Fruit fly (Drosophila melanogaster): Measurements from ENCODE around the gene wuho.

Gene wuho

DNA sequence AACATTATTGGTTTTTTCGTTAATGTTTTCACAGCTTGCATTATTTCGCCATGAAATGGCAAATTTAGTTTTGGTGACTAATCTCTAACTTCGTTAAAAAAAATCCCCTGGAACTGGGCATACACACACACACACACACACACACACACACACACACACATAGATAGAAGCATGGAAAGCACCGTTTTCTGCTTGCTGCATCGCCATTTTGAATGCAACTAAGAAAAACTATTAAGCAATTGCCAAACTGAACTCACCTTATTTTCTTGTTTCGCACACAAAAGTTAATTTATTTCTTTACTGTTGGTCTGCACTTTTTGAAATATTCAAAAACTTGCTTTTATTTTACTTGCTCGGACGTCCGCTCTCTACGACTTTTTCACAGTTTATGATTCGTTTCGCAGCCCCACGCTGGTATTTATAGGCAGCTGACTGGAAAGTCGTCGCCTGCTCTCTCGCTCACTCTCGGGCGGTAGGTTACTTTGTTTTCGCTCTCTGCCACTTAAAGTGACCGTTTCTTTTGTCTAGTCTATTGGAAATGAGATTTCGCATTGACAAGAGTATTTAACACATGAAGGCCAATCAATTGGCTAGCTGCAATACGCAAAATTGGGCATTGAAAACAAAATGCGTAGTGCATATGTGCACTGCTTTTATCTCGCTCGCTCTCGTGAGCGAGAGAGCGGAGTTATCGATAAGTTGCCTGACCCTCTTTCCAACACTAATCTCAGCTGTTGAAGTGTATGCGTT, 8.8 kb upstream of the wuho start:
- TF ChIP-seq noc (tag; optimal IDR thresholded peaks at IDR 0.05) = peak; percentile 15

DNA sequence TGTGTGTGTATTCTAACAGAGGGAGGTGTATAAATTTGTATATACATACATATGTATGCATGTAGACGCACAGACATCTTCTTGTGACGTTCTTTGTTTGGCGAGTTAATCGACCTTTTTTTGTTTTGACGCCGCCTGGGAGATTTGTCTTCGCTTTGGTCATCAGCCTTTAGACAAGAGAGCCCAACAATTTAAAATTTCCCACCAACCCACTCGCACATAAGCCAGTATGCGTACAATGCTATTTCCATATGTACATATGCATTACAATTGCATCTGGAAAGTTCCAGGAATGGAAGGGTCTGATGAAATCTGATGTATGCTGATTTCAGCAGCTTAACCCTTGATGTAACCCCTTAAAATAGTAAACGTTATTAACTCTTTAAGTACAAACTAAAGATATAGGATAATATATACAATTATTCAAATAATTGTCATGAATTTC, 8.2 kb upstream of the wuho start, which contains the start of gene Ubi-p5E:
TSS of gene Ubi-p5E (minus strand) at position 19 of the 445 bp plus-strand sequence.
- TF ChIP-seq noc (tag; optimal IDR thresholded peaks at IDR 0.05) = no peak

DNA sequence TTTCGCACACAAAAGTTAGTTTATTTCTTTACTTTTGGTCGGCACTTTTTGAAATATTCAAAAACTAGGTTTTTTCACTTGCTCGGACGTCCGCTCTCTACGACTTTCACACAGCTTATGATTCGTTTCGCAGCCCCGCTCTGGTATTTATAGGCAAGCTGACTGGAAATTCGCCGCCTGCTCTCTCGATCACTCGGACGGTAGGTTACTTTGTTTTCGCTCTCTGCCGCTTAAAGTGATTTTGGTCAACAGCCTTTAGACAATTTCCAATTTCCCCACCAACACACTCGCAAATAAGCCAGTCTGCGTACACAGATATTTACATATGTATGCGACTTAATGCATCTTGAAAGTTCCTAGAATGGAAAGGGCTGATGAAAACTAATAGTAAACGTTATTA, 4.4 kb upstream of the wuho start, which contains the start of gene CG11700:
TSS of gene CG11700 (minus strand) at position 106 of the 400 bp plus-strand sequence.
- no peak for TF ChIP-seq noc (tag; optimal IDR thresholded peaks at IDR 0.05)

DNA sequence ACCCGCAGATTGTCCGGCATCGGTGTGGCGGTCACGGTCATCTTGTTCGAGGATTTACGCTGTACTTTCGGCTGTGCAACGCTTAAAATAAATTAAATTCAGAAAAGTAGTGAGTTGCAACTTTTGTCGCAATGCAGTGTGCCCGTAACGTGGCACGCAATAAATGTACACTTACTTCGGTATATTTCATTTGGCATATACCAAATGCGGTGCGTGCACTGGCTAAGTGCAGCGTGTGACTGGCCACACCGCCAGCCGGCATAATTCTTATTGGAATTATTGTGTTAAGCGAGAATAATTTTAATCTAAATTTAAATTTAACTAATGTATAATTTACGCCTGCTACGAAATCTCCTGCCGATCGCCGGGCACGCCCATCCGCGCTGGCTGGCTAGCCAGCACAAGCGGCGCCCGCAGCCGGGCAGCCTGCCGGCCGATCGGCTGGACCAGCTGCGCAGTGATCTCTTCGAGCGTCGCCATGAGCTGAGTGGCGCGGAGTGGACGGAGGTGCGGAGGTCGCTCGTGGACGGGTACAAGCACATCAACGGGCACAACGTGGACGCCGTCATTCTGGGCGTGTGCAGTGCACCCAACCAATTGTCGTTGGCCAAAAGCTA, 3.3 kb downstream of the wuho start, which contains the start of the genes Rpt4 and mldr:
TSS of gene Rpt4 (minus strand) at position 163 of the 617 bp plus-strand sequence.
TSS of gene mldr (plus strand) at position 221 of the 617 bp plus-strand sequence.
- TF ChIP-seq noc (tag; optimal IDR thresholded peaks at IDR 0.05) = no peak

dm6 chrX:6294243-6294642, 6.3 kb downstream of the wuho start, which contains the start of gene CG15892:
TSS of gene CG15892 (minus strand) at chrX:6294343.
- TF ChIP-seq noc (tag; optimal IDR thresholded peaks at IDR 0.05) = no peak

DNA sequence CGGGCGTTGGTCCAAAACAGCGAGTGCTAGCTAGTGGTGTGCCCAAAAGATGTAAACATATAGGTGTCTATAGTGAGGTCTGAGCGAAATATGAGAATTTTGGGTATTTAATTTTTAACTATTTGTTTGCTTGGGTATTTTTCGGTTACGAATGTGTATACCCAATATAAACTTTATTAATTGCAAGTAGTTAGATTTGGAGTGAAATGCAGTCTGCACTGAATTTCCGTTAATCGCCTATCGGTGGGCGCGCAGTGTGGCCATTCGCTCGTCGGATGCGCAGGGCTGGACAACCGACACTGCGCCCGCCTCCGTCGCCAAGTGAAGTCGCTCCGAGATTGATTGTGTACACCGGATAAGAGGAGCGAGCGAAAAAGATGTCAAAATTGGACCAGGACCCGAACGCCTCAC, 7.2 kb downstream of the wuho start, which contains the start of the genes CG15891 and CG3815:
TSS of gene CG15891 (minus strand) at position 217 of the 411 bp plus-strand sequence.
TSS of gene CG3815 (plus strand) at position 261 of the 411 bp plus-strand sequence.
- TF ChIP-seq noc (tag; optimal IDR thresholded peaks at IDR 0.05) = no peak

- no peak for TF ChIP-seq noc (tag; optimal IDR thresholded peaks at IDR 0.05)
Observed at dm6 chrX:6301052-6301451, 13.2 kb downstream of the wuho start, which contains the start of gene CG12219. TSS of gene CG12219 (minus strand) at chrX:6301285.

DNA sequence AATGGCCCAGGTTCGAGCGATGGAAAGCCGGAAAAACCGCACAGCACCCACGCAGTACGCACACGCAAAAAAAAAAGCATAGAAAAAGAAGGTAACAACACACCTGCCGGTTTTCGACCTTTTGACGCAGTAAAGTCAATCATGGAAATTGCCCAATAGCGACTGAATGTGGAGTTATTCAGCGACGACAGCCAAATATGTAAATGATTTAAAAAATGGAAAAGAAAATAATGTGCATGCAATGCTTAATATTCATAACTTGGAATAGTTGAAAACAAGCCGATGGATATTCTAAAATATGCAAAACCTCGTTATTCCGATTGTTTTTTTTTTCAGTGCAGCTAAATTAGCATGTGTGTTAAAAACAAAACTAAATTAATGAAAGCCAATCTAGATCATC, 15.3 kb downstream of the wuho start:
- no peak for TF ChIP-seq noc (tag; optimal IDR thresholded peaks at IDR 0.05)

DNA sequence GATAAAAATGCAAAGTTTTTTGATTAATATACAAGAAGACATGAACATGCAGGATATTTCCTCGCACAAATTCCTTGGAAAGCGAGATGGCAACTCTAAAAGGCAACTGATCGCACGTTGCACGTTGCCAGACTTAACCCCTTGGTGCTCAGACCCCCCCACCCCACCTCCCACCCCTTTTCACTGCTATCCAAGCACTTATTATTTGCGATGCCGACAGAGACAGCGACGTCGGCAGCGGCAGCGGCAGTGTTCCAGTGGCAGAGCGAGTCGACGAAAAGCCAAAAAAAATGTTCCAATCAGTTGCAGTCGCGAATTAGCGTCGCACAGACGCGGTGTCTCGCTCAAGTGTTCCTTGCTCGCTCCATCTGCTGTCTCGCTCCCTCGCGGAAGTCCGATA, 15.8 kb downstream of the wuho start, which contains the start of gene CG3823:
TSS of gene CG3823 (plus strand) at position 301 of the 400 bp plus-strand sequence.
- TF ChIP-seq noc (tag; optimal IDR thresholded peaks at IDR 0.05) = no peak

- TF ChIP-seq noc (tag; optimal IDR thresholded peaks at IDR 0.05) = no peak
Observed at dm6 chrX:6304203-6304602, 16.3 kb downstream of the wuho start.

DNA sequence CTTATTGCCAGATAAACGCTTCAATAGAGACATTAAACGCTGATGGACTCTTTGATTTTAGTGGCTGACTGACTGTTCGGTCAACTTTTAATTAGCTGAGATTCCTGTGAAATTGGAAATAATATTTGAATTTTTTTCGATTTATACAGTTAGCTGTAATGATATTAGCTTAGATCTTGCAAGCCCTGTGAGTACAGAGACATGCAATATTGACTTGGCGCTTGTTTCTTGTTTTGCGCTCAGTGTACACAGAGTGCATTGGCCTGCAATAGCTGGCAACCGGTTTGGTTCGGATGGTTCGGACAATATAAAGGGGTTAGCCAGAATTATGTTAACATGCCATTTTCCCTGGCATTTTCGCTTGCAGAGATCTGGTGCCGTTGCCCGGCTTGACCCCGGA, 17.4 kb downstream of the wuho start:
- no peak for TF ChIP-seq noc (tag; optimal IDR thresholded peaks at IDR 0.05)

DNA sequence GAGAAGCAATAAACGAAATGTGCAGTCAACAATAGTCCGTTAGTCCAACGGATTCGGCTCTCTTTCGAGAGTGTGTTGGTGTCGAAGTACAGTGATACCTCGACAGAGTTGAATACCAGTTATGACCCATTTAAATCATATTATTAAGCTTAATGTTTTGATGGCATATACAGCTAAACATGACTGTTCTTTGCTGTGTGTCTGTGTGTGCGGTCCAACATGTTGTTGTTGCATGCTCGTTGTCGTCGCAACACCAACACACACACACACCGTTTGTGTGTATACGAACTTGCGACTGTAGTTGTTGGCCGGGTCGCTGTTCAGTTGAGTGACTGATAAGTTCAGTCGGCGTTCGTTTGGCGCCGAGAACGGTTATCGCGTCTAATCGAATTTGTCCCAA, 21.0 kb downstream of the wuho start, which contains the start of gene CG15894:
TSS of gene CG15894 (plus strand) at position 361 of the 400 bp plus-strand sequence.
- no peak for TF ChIP-seq noc (tag; optimal IDR thresholded peaks at IDR 0.05)

dm6 chrX:6310408-6310807, 22.5 kb downstream of the wuho start:
- no peak for TF ChIP-seq noc (tag; optimal IDR thresholded peaks at IDR 0.05)

DNA sequence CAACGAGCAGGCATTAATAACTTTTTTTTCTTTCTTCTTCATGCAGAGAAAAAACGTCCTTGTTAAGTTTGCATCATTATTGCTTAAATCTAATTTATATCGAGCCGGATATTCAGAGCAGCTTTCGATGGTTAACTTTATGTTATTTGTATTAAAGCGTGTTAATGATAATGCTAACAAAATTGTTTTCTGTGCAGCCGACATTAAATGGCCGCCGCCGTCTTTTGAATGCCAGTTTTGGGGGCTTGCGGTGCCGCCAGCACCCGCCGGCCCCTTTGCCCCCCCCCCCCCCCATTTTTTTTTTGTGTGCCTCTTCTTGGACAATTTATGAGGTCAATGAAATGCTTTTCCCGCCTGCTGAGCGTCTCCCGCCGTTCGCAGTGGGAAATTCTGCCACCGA, 23.6 kb downstream of the wuho start:
- TF ChIP-seq noc (tag; optimal IDR thresholded peaks at IDR 0.05) = no peak

DNA sequence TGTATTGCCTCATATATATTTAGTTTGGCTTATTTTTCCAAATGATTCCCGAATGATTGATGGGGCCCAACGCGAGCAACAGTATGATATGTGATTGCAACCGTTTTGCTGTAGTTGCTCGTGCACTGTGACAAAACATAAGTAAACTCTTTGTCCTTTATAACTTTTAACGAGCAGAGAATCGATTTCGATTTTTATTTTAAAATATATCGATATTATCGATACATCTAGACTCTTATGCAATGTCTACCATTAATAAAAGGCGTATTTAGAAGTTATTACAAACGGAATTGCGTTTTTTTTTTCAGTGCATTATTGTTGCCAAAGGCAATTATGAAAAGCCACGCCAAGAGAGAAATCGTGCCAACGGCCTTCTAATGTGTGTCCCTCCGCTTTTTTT, 27.7 kb downstream of the wuho start:
- TF ChIP-seq noc (tag; optimal IDR thresholded peaks at IDR 0.05) = no peak

DNA sequence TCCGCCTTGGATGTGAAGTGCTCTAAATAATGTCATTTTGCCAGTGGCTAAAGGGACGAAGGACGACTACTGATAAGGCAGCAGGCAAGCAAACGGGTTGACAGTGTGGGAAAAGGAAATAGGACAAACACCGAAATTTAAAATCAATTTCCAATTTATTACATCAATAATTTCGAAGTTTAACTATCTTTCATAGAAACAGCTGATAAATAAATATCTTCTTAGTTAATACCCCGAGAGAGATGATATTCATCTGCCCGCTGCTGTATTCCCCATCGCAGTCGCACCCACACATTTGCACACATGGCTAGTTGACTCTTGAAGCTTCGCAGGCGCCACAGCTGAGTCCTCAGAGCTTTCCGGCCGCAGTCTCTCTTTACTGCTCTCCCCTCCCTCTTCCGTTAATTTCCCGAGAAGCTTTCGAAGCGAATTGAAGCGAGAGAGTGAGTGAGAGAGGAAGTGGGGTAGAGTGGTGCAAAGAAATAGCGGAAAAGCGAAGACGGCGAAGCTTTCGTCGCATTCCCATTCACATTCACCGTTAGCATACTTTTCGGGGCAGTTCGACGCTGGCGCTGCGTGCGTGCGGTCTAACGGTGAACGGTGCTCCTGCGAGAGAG, 29.1 kb downstream of the wuho start:
- no peak for TF ChIP-seq noc (tag; optimal IDR thresholded peaks at IDR 0.05)
